Worm (Caenorhabditis elegans): ENCODE data around the gene gldi-10.

The gldi-10 gene

ce11 chrIV:9146111-9146510, 47.1 kb downstream of the gldi-10 start, which contains the start of gene daf-10:
TSS of gene daf-10 (minus strand) at chrIV:9146211.
- TF ChIP-seq egrh-3 (GFP tag; IDR thresholded peaks at IDR 0.05) (no peak), K12H6.12 (tag; optimal IDR thresholded peaks at IDR 0.05) (no peak), ceh-40 (GFP tag; IDR thresholded peaks at IDR 0.05) (no peak), Y79H2A.3 (GFP tag; conservative IDR thresholded peaks at IDR 0.05) (no peak), C06A6.2 (GFP tag; conservative IDR thresholded peaks at IDR 0.05) (no peak), T07F8.4 (tag; optimal IDR thresholded peaks at IDR 0.05) (no peak), lin-54 (GFP tag; optimal IDR thresholded peaks at IDR 0.05) (no peak), mxl-1 (tag; optimal IDR thresholded peaks at IDR 0.05) (no peak), dpl-1 (GFP tag; optimal IDR thresholded peaks at IDR 0.05) (no peak), rcor-1 (GFP tag; IDR thresholded peaks at IDR 0.05) (no peak), hmg-20 (GFP tag; IDR thresholded peaks at IDR 0.05) (no peak), zim-3 (tag; optimal IDR thresholded peaks at IDR 0.05) (no peak), atf-7 (tag; optimal IDR thresholded peaks at IDR 0.05) (no peak)

ce11 chrIV:9146819-9147518, 47.9 kb downstream of the gldi-10 start, which contains the start of the genes rpb-12 and aly-2:
TSS of gene rpb-12 (minus strand) at chrIV:9146869.
TSS of gene aly-2 (plus strand) at chrIV:9147468.
- TF ChIP-seq dpff-1 (tag; optimal IDR thresholded peaks at IDR 0.05) (no peak), F37B4.10 (GFP tag; IDR thresholded peaks at IDR 0.05) (no peak), sptf-2 (GFP tag; optimal IDR thresholded peaks at IDR 0.05) (no peak), F33H1.4 (GFP tag; IDR thresholded peaks at IDR 0.05) (peak; percentile 78), tbp1 (GFP tag; optimal IDR thresholded peaks at IDR 0.05) (peak; percentile 58), Y95B8A.8 (GFP tag; IDR thresholded peaks at IDR 0.05) (peak; percentile 55; the same call in 1 of the 2 replicates), rpc-1 (optimal IDR thresholded peaks at IDR 0.05) (no peak), rpc-1 (tag; optimal IDR thresholded peaks at IDR 0.05) (no peak), nhr-179 (tag; optimal IDR thresholded peaks at IDR 0.05) (no peak), Y79H2A.3 (GFP tag; conservative IDR thresholded peaks at IDR 0.05) (0 out of 2 replicates have a peak, but pooled peaks have one; percentile 23), dpl-1 (GFP tag; optimal IDR thresholded peaks at IDR 0.05) (peak; percentile 88), D2030.7 (GFP tag; IDR thresholded peaks at IDR 0.05) (peak; percentile 91), fkh-3 (tag; optimal IDR thresholded peaks at IDR 0.05) (no peak), let-526 (GFP tag; IDR thresholded peaks at IDR 0.05) (no peak), ama-1 (optimal IDR thresholded peaks at IDR 0.05) (no peak), ama-1 (GFP tag; optimal IDR thresholded peaks at IDR 0.05) (no peak), ztf-3 (GFP tag; optimal IDR thresholded peaks at IDR 0.05) (no peak), repo-1 (tag; optimal IDR thresholded peaks at IDR 0.05) (no peak), attf-5 (GFP tag; optimal IDR thresholded peaks at IDR 0.05) (peak; percentile 54), nfyb-1 (GFP tag; IDR thresholded peaks at IDR 0.05) (no peak), B0019.2 (GFP tag; conservative IDR thresholded peaks at IDR 0.05) (peak; percentile 78), Y67H2A.10 (GFP tag; conservative IDR thresholded peaks at IDR 0.05) (no peak), sea-2 (GFP tag; IDR thresholded peaks at IDR 0.05) (no peak), lag-1 (GFP tag; IDR thresholded peaks at IDR 0.05) (no peak), B0035.1 (tag; optimal IDR thresholded peaks at IDR 0.05) (no peak), lir-1 (GFP tag; conservative IDR thresholded peaks at IDR 0.05) (peak; percentile 65; the same call in 1 of the 2 replicates), snpc-3.4 (tag; optimal IDR thresholded peaks at IDR 0.05) (peak; percentile 91), madf-6 (GFP tag; IDR thresholded peaks at IDR 0.05) (peak; percentile 97), hmg-1.2 (GFP tag; IDR thresholded peaks at IDR 0.05) (peak; percentile 59), nhr-120 (GFP tag; IDR thresholded peaks at IDR 0.05) (no peak), cebp-1 (GFP tag; IDR thresholded peaks at IDR 0.05) (peak; percentile 82), cebp-1 (tag; optimal IDR thresholded peaks at IDR 0.05) (peak; percentile 93), madf-8 (GFP tag; conservative IDR thresholded peaks at IDR 0.05) (peak; percentile 91), madf-3 (GFP tag; IDR thresholded peaks at IDR 0.05) (0 out of 2 replicates have a peak, but pooled peaks have one; percentile 24), lin-40 (tag; optimal IDR thresholded peaks at IDR 0.05) (no peak), rcor-1 (GFP tag; IDR thresholded peaks at IDR 0.05) (peak; percentile 82), pha-4 (tag; optimal IDR thresholded peaks at IDR 0.05) (no peak), nhr-80 (tag; optimal IDR thresholded peaks at IDR 0.05) (no peak), T26A5.8 (tag; optimal IDR thresholded peaks at IDR 0.05) (no peak)

All from whole organism, young adult.